Fruit fly (Drosophila melanogaster): ENCODE data around the gene CG18418.

CG18418 gene

DNA sequence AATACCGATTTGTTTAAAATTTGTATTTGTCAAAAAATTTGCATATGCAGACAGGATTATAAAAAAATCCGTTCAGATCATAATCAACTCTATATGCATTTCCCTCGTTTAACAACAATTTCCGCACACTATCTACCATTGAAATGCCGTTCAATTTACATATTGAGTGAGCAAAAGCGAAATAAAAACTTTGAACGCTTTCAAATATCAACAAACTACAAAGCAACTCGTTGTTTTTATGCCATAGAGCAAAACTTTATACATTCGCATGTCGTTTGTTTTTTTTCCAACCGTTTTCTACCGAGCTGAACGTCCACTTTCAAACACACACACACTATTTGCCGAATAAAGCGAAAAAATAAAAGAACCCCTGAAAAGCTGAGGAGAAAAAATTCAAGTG lies 41.9 kb downstream of the CG18418 start, which contains the start of gene TTLL1B:
TTLL1B (plus strand) TSS at position 301 of the 400 bp plus-strand sequence.
- TF ChIP-seq Hnf4 (GFP tag; optimal IDR thresholded peaks at IDR 0.05) (no peak), psq (GFP tag; optimal IDR thresholded peaks at IDR 0.05) (no peak), Abd-B (GFP tag; optimal IDR thresholded peaks at IDR 0.05) (no peak), sv (GFP tag; optimal IDR thresholded peaks at IDR 0.05) (no peak), Sp1 (GFP tag; optimal IDR thresholded peaks at IDR 0.05) (no peak), foxo (GFP tag; optimal IDR thresholded peaks at IDR 0.05) (no peak), br (GFP tag; optimal IDR thresholded peaks at IDR 0.05) (no peak), fru (GFP tag; optimal IDR thresholded peaks at IDR 0.05) (no peak), dsf (GFP tag; optimal IDR thresholded peaks at IDR 0.05; ENCODE audit: borderline replicate concordance) (no peak), usp (GFP tag; optimal IDR thresholded peaks at IDR 0.05) (no peak)

All from whole organism, wandering third instar larva.